Worm (Caenorhabditis elegans) whole organism, L2 larva: ENCODE measurements around the gene lipl-3.

ENCODE experiments used
- alr-1 ChIP-seq: fragments of 150-350 bp; optimal IDR thresholded peaks from 2 replicates; lab custom pipeline; 2014; ENCODE audit warnings: missing biosample characterization, missing genetic modification characterization
- ceh-82 ChIP-seq: fragments of 150-350 bp; optimal IDR thresholded peaks from 2 replicates; lab custom pipeline; 2014; ENCODE audit warnings: missing biosample characterization, missing genetic modification characterization
- fos-1 ChIP-seq: fragments of 150-350 bp; optimal IDR thresholded peaks from 2 replicates; lab custom pipeline; 2014; ENCODE audit warnings: missing biosample characterization, missing genetic modification characterization
- nhr-23 ChIP-seq: fragments of 150-350 bp; optimal IDR thresholded peaks from 2 replicates; lab custom pipeline; 2014; ENCODE audit warnings: missing biosample characterization, missing genetic modification reagents, missing genetic modification characterization
- nhr-237 ChIP-seq: fragments of 150-350 bp; optimal IDR thresholded peaks from 2 replicates; lab custom pipeline; 2014; ENCODE audit warnings: missing biosample characterization, missing genetic modification characterization
- peb-1 ChIP-seq: fragments of 150-350 bp; optimal IDR thresholded peaks from 2 replicates; lab custom pipeline; 2014; ENCODE audit warnings: missing biosample characterization, missing genetic modification characterization

ce11 chrV:525040-525439, 1.0 kb upstream of the lipl-3 start, which contains the start of gene R11G11.16:
- TF ChIP-seq alr-1 (tag; lab: Kevin White, UChicago): no peak
- TF ChIP-seq nhr-237: no peak
- no peak for TF ChIP-seq peb-1 (tag; lab: Kevin White, UChicago)
- TF ChIP-seq ceh-82: no peak
- no peak for TF ChIP-seq nhr-23
- no peak for TF ChIP-seq fos-1
